Fruit fly (Drosophila melanogaster): Measurements from ENCODE around the gene eEF1alpha2.

dm6 chr3R:31698143-31698776 is 40.0 kb upstream of the eEF1alpha2 start:
- TF ChIP-seq usp (GFP tag; optimal IDR thresholded peaks at IDR 0.05) (no peak), psq (optimal IDR thresholded peaks at IDR 0.05) (no peak)
